Worm (Caenorhabditis elegans): Measurements from ENCODE around the gene C03F11.4.
A peak's percentile ranks its signal among the peaks of the same experiment; 100 is the strongest.

ce11 chrX:5374742-5375141 is 31.5 kb downstream of the C03F11.4 start, which contains the start of gene sek-4:
- TF ChIP-seq pha-4 (tag; optimal IDR thresholded peaks at IDR 0.05) (peak; percentile 50), ceh-9 (tag; optimal IDR thresholded peaks at IDR 0.05) (no peak), elt-2 (tag; optimal IDR thresholded peaks at IDR 0.05) (peak; percentile 58), pqm-1 (tag; optimal IDR thresholded peaks at IDR 0.05) (peak; percentile 25), R02D3.7 (tag; optimal IDR thresholded peaks at IDR 0.05) (no peak), ceh-82 (tag; optimal IDR thresholded peaks at IDR 0.05) (no peak), lin-15B (tag; optimal IDR thresholded peaks at IDR 0.05) (no peak)

Measured in whole organism, L3 larva.